Worm (Caenorhabditis elegans) whole organism, L3 larva: ENCODE data around the gene F53F8.4.

Source experiments
- nhr-76 ChIP-seq: fragments of 150-350 bp; sonication (generic microtip); optimal IDR thresholded peaks from 5 replicates; lab custom pipeline; 2014; ENCODE audit warnings: missing biosample characterization, missing genetic modification characterization
- pqm-1 ChIP-seq: fragments of 150-350 bp; optimal IDR thresholded peaks from 2 replicates; lab custom pipeline; 2017; ENCODE audit warnings: missing biosample characterization, missing genetic modification characterization, inconsistent platforms
- zag-1 ChIP-seq: fragments of 150-350 bp; optimal IDR thresholded peaks from 2 replicates; lab custom pipeline; 2014; ENCODE audit warnings: missing biosample characterization, missing genetic modification characterization
- ztf-11 ChIP-seq: fragments of 150-350 bp; optimal IDR thresholded peaks from 2 replicates; lab custom pipeline; 2014; ENCODE audit warnings: missing biosample characterization, missing genetic modification characterization

ce11 chrV:20656626-20657025 is 34.9 kb downstream of the F53F8.4 start:
- no peak for TF ChIP-seq zag-1
- TF ChIP-seq pqm-1 (tag; lab: Kevin White, UChicago), result no peak
- no peak for TF ChIP-seq ztf-11 (tag; lab: Kevin White, UChicago)
- TF ChIP-seq nhr-76 (tag; lab: Kevin White, UChicago), result no peak
